Worm (Caenorhabditis elegans): ENCODE results near the gene acp-2.
"Not testable (repeated sequence)": the region's sequence is repeated elsewhere in the genome, so short reads cannot be mapped to it uniquely, and the experiment has no call there.

DNA sequence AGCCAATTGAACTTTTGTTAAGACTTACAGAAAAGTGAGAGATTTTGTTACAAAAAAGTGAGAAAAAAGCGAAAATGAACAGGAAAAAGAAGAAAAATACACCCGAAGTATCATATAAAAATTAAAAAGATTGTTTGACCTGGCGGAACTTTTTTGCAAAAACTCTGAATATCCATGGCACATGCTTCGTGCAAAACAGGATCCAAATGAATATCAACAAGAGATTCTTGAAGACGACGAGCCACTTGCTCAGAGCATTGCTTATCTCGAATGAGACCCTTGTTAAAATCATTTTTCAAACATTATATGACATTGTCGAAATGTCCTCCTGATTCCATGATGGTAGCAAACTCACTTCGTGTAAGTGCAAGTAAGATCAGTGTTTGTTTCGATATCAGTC is 12.1 kb downstream of the acp-2 start, which contains the start of gene F14E5.8:
- not testable (repeated sequence) for TF ChIP-seq hlh-30 (tag; optimal IDR thresholded peaks at IDR 0.05; ENCODE audit: insufficient read depth); fkh-10 (GFP tag; optimal IDR thresholded peaks at IDR 0.05); nfya-1 (tag; optimal IDR thresholded peaks at IDR 0.05); T23F11.4 (GFP tag; optimal IDR thresholded peaks at IDR 0.05); unc-86 (tag; optimal IDR thresholded peaks at IDR 0.05); mec-3 (tag; optimal IDR thresholded peaks at IDR 0.05; ENCODE audit: borderline replicate concordance); pha-2 (tag; optimal IDR thresholded peaks at IDR 0.05)

Data from whole organism, late embryonic.